Worm (Caenorhabditis elegans) whole organism, L1 larva: ENCODE data around the gene str-169.

Experiments used
- egl-27 ChIP-seq, 2 experiments: fragments of 150-350 bp in 1 of 2; sonication (generic microtip); optimal IDR thresholded peaks; 3 replicates each; lab custom pipeline; 2017 to 2018; ENCODE audit warnings: missing biosample characterization in 2 of 2, missing genetic modification characterization in 2 of 2, missing genetic modification reagents in 2 of 2
- lin-39 ChIP-seq: fragments of 150-350 bp; optimal IDR thresholded peaks from 2 replicates; lab custom pipeline; 2014; ENCODE audit warnings: missing biosample characterization, missing genetic modification reagents, missing genetic modification characterization

- TF ChIP-seq egl-27 (tag; optimal IDR thresholded peaks at IDR 0.05; lab: Kevin White, UChicago) (no peak), lin-39 (tag; lab: Kevin White, UChicago) (no peak)
Observed at ce11 chrIV:4996956-4997355, 51.1 kb downstream of the str-169 start.
